Fruit fly (Drosophila melanogaster): ENCODE data around the gene Boh2.

The Boh2 gene

dm6 chr2L:11219446-11220038, 40.7 kb downstream of the Boh2 start (continued):
- TF ChIP-seq HLH54F (GFP tag; optimal IDR thresholded peaks at IDR 0.05) (no peak), nom (GFP tag; optimal IDR thresholded peaks at IDR 0.05) (peak; percentile 71), CG30431 (GFP tag; optimal IDR thresholded peaks at IDR 0.05) (no peak), dimm (GFP tag; IDR thresholded peaks at IDR 0.05) (0 out of 2 replicates have a peak, but pooled peaks have one; percentile 41), Blimp-1 (GFP tag; optimal IDR thresholded peaks at IDR 0.05) (peak; percentile 55), Aef1 (GFP tag; IDR thresholded peaks at IDR 0.05) (peak; percentile 51; the same call in 1 of the 3 replicates), Rx (GFP tag; IDR thresholded peaks at IDR 0.05) (0 out of 2 replicates have a peak, but pooled peaks have one; percentile 27), CG4424 (GFP tag; optimal IDR thresholded peaks at IDR 0.05) (peak; percentile 59), Chrac-16 (GFP tag; optimal IDR thresholded peaks at IDR 0.05) (no peak), CG10147 (GFP tag; optimal IDR thresholded peaks at IDR 0.05) (peak; percentile 26), CG6854 (GFP tag; optimal IDR thresholded peaks at IDR 0.05) (no peak), H2.0 (GFP tag; IDR thresholded peaks at IDR 0.05) (no peak; the same call in none of the 2 replicates), hkb (optimal IDR thresholded peaks at IDR 0.05) (no peak), hkb (GFP tag; IDR thresholded peaks at IDR 0.05) (peak; percentile 66), CG2120 (GFP tag; optimal IDR thresholded peaks at IDR 0.05) (peak; percentile 22), CG8944 (GFP tag; optimal IDR thresholded peaks at IDR 0.05) (no peak), CkIIα-i1 (GFP tag; IDR thresholded peaks at IDR 0.05) (no peak), salm (tag; optimal IDR thresholded peaks at IDR 0.05) (peak; percentile 35), danr (GFP tag; IDR thresholded peaks at IDR 0.05) (peak; percentile 46; the same call in 1 of the 2 replicates), gce (GFP tag; IDR thresholded peaks at IDR 0.05) (no peak), ci (GFP tag; IDR thresholded peaks at IDR 0.05) (0 out of 3 replicates have a peak, but pooled peaks have one; percentile 12), CG31441 (GFP tag; IDR thresholded peaks at IDR 0.05) (peak; percentile 76), CG32772 (GFP tag; IDR thresholded peaks at IDR 0.05) (peak; percentile 51), CG7928 (GFP tag; optimal IDR thresholded peaks at IDR 0.05) (no peak), sens (GFP tag) (no peak), sr (GFP tag; IDR thresholded peaks at IDR 0.05) (no peak), CG10209 (GFP tag; optimal IDR thresholded peaks at IDR 0.05) (peak; percentile 26), CG18764 (GFP tag; optimal IDR thresholded peaks at IDR 0.05) (no peak), CG2889 (GFP tag; IDR thresholded peaks at IDR 0.05) (no peak), gt (GFP tag; IDR thresholded peaks at IDR 0.05) (no peak), Hsf (GFP tag; optimal IDR thresholded peaks at IDR 0.05) (no peak), HHEX (GFP tag; optimal IDR thresholded peaks at IDR 0.05) (no peak), CG2678 (tag; optimal IDR thresholded peaks at IDR 0.05) (peak; percentile 71), tin (GFP tag; optimal IDR thresholded peaks at IDR 0.05) (peak; percentile 15), odd (GFP tag; optimal IDR thresholded peaks at IDR 0.05) (peak; percentile 25), tgo (GFP tag; IDR thresholded peaks at IDR 0.05) (peak; percentile 40; the same call in 2 of the 3 replicates), Opbp (GFP tag; IDR thresholded peaks at IDR 0.05; ENCODE audit: partially characterized antibody) (no peak), Adf1 (GFP tag; IDR thresholded peaks at IDR 0.05) (no peak), corto (GFP tag; optimal IDR thresholded peaks at IDR 0.05) (peak; percentile 51), lmd (GFP tag; IDR thresholded peaks at IDR 0.05) (peak; percentile 26; the same call in 1 of the 2 replicates), Oli (tag; optimal IDR thresholded peaks at IDR 0.05) (peak; percentile 68), sug (tag; optimal IDR thresholded peaks at IDR 0.05) (peak; percentile 1), ab (GFP tag; optimal IDR thresholded peaks at IDR 0.05) (no peak), Lim3 (GFP tag; IDR thresholded peaks at IDR 0.05) (no peak), CG31388 (GFP tag; optimal IDR thresholded peaks at IDR 0.05) (no peak), CG4404 (GFP tag; IDR thresholded peaks at IDR 0.05) (no peak), sna (GFP tag; IDR thresholded peaks at IDR 0.05; ENCODE audit: partially characterized antibody) (no peak), Jarid2 (GFP tag; optimal IDR thresholded peaks at IDR 0.05) (no peak), Ptx1 (GFP tag; IDR thresholded peaks at IDR 0.05) (peak; percentile 65; the same call in 1 of the 2 replicates), CG11560 (tag; IDR thresholded peaks at IDR 0.05) (no peak), Side (GFP tag; optimal IDR thresholded peaks at IDR 0.05) (no peak)

Measured in whole organism, embryonic.